Fruit fly (Drosophila melanogaster) whole organism, pupa: ENCODE data around the gene CG42780.

ENCODE experiments used
- CG10348 ChIP-seq: fragments of 200-800 bp; sonication (Bioruptor generic); IDR thresholded peaks from 2 replicates; pipeline ENCODE4 v1.3.6; 2022; ENCODE audit warnings: missing biosample characterization, missing genetic modification characterization
- CG12605 ChIP-seq: fragments of 200-800 bp; sonication (Bioruptor generic); IDR thresholded peaks from 2 replicates; pipeline ENCODE4 v1.3.6; 2022; ENCODE audit warnings: missing biosample characterization, missing genetic modification characterization
- CG13204 ChIP-seq: fragments of 200-800 bp; sonication (Bioruptor generic); optimal IDR thresholded peaks from 2 replicates; lab custom pipeline; 2018; ENCODE audit warnings: missing biosample characterization, mild to moderate bottlenecking, missing genetic modification characterization, moderate library complexity
- CG14655 ChIP-seq: fragments of 200-800 bp; sonication (Bioruptor generic); optimal IDR thresholded peaks from 3 replicates; lab custom pipeline; 2017; ENCODE audit warnings: mild to moderate bottlenecking, missing biosample characterization, missing genetic modification reagents, missing genetic modification characterization
- CG32121 ChIP-seq: fragments of 200-800 bp; sonication (Bioruptor generic); IDR thresholded peaks from 2 replicates; pipeline ENCODE4 v1.3.6; 2022; ENCODE audit warnings: missing biosample characterization, missing genetic modification characterization
- CG4496 ChIP-seq: fragments of 200-800 bp; sonication (Bioruptor generic); IDR thresholded peaks from 3 replicates; pipeline ENCODE4 v1.3.6; 2022; ENCODE audit warnings: missing biosample characterization, missing genetic modification characterization
- CG8159 ChIP-seq: fragments of 200-800 bp; sonication (Bioruptor generic); optimal IDR thresholded peaks from 3 replicates; lab custom pipeline; 2018; ENCODE audit warnings: missing biosample characterization, mild to moderate bottlenecking, missing genetic modification characterization, moderate library complexity
- CG9948 ChIP-seq: fragments of 200-800 bp; sonication (Bioruptor generic); optimal IDR thresholded peaks from 2 replicates; lab custom pipeline; 2018; ENCODE audit warnings: missing biosample characterization, mild to moderate bottlenecking, missing genetic modification characterization, moderate library complexity
- EcR ChIP-seq: fragments of 200-800 bp; sonication (Bioruptor generic); optimal IDR thresholded peaks from 3 replicates; lab custom pipeline; 2019; ENCODE audit warnings: missing biosample characterization, missing genetic modification characterization, mild to moderate bottlenecking, moderate library complexity, missing genetic modification reagents
- Ets98B ChIP-seq: fragments of 200-800 bp; sonication (Bioruptor generic); IDR thresholded peaks from 2 replicates; pipeline ENCODE4 v1.3.6; 2022; ENCODE audit warnings: missing biosample characterization, missing genetic modification characterization
- Pif1A ChIP-seq: fragments of 200-800 bp; sonication (Bioruptor generic); optimal IDR thresholded peaks from 3 replicates; lab custom pipeline; 2016; ENCODE audit warnings: missing biosample characterization, missing genetic modification characterization
- Pif1B ChIP-seq: fragments of 200-800 bp; sonication (Bioruptor generic); optimal IDR thresholded peaks from 3 replicates; lab custom pipeline; 2016; ENCODE audit warnings: missing biosample characterization, missing genetic modification characterization
- fd96Ca ChIP-seq: fragments of 200-800 bp; sonication (Bioruptor generic); IDR thresholded peaks from 3 replicates; pipeline ENCODE4 v1.3.6; 2022; ENCODE audit warnings: missing biosample characterization, missing genetic modification characterization
- gl ChIP-seq: fragments of 200-800 bp; sonication (Bioruptor generic); optimal IDR thresholded peaks from 2 replicates; lab custom pipeline; 2018; ENCODE audit warnings: missing biosample characterization, mild to moderate bottlenecking, missing genetic modification characterization

- TF ChIP-seq gl (no peak), CG12605 (GFP tag; lab: Robert Waterston, UW) (no peak), CG4496 (GFP tag; lab: Robert Waterston, UW) (no peak), Pif1A (GFP tag; lab: Kevin White, UChicago) (no peak), EcR (GFP tag; lab: Kevin White, UChicago) (no peak), Ets98B (GFP tag; lab: Robert Waterston, UW) (no peak), fd96Ca (GFP tag; lab: Robert Waterston, UW) (no peak), CG9948 (tag; lab: Kevin White, UChicago) (no peak), CG32121 (GFP tag; lab: Robert Waterston, UW) (no peak), CG8159 (tag; lab: Kevin White, UChicago) (no peak), CG10348 (no peak), Pif1B (no peak), CG14655 (GFP tag; lab: Kevin White, UChicago) (no peak), CG13204 (GFP tag; lab: Kevin White, UChicago) (no peak)
These were observed 15.4 kb upstream of the CG42780 start, which contains the start of gene CG15034 for dm6 chrX:7347406-7347805.
